Worm (Caenorhabditis elegans): ENCODE data around the gene Y69H2.17.

Y69H2.17 gene

DNA sequence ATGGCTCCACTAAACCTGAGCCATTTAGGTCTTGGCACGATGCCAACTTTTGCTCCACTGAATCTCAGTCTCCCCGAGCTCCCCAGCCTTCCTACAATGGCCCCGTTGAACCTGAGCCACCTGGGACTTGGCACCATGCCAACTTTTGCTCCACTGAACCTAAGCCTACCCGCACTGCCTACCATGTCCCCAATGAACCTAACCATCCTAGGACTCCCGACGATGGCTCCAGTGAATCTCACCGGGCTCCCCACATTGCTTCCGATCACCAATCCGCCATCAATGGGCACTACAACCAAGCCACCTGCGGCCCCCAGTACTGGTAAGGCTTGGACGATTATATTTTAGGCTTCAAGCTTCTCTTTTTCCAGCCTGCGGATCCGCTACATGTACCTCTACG is 12.9 kb upstream of the Y69H2.17 start:
- no peak for TF ChIP-seq skn-1 (tag; optimal IDR thresholded peaks at IDR 0.05)
- TF ChIP-seq lin-15B (tag; optimal IDR thresholded peaks at IDR 0.05) = no peak
- TF ChIP-seq nhr-28 (tag; optimal IDR thresholded peaks at IDR 0.05) = no peak
- TF ChIP-seq nhr-12 (tag; optimal IDR thresholded peaks at IDR 0.05) = no peak
- TF ChIP-seq hmg-11 (tag; optimal IDR thresholded peaks at IDR 0.05) = no peak
- TF ChIP-seq elt-2 (tag; optimal IDR thresholded peaks at IDR 0.05) = no peak
- TF ChIP-seq lin-39 (tag; optimal IDR thresholded peaks at IDR 0.05) = no peak
- no peak for TF ChIP-seq unc-62 (GFP tag; optimal IDR thresholded peaks at IDR 0.05)
- no peak for TF ChIP-seq ztf-4 (tag; optimal IDR thresholded peaks at IDR 0.05)
- no peak for TF ChIP-seq nhr-76 (tag; optimal IDR thresholded peaks at IDR 0.05)
- no peak for TF ChIP-seq nhr-43 (tag; optimal IDR thresholded peaks at IDR 0.05; ENCODE audit: poor library complexity, severe bottlenecking)
- no peak for TF ChIP-seq ceh-9 (tag; optimal IDR thresholded peaks at IDR 0.05)
- no peak for TF ChIP-seq ceh-28 (tag; optimal IDR thresholded peaks at IDR 0.05)
- TF ChIP-seq nhr-23 (tag; optimal IDR thresholded peaks at IDR 0.05) = no peak

ce11 chrV:18674367-18674766 is 10.4 kb upstream of the Y69H2.17 start:
- TF ChIP-seq lin-15B (tag; optimal IDR thresholded peaks at IDR 0.05) (no peak), ceh-16 (tag; optimal IDR thresholded peaks at IDR 0.05) (no peak), aly-2 (tag; optimal IDR thresholded peaks at IDR 0.05) (no peak), nhr-76 (tag; optimal IDR thresholded peaks at IDR 0.05) (no peak), elt-2 (tag; optimal IDR thresholded peaks at IDR 0.05) (no peak), nhr-11 (tag; optimal IDR thresholded peaks at IDR 0.05) (no peak), ceh-28 (tag; optimal IDR thresholded peaks at IDR 0.05) (no peak), fos-1 (tag; optimal IDR thresholded peaks at IDR 0.05) (no peak), lin-39 (tag; optimal IDR thresholded peaks at IDR 0.05) (no peak), ztf-11 (tag; optimal IDR thresholded peaks at IDR 0.05) (no peak), fkh-10 (GFP tag; optimal IDR thresholded peaks at IDR 0.05) (no peak), jun-1 (tag; optimal IDR thresholded peaks at IDR 0.05) (no peak), nhr-25 (tag; optimal IDR thresholded peaks at IDR 0.05) (no peak), mml-1 (tag; optimal IDR thresholded peaks at IDR 0.05) (no peak), nhr-12 (tag; optimal IDR thresholded peaks at IDR 0.05) (no peak), nhr-237 (tag; optimal IDR thresholded peaks at IDR 0.05) (no peak), ama-1 (optimal IDR thresholded peaks at IDR 0.05) (no peak), egl-27 (tag; optimal IDR thresholded peaks at IDR 0.05) (no peak), ZK546.5 (tag; optimal IDR thresholded peaks at IDR 0.05) (no peak), snpc-4 (tag; optimal IDR thresholded peaks at IDR 0.05) (no peak)

- TF ChIP-seq ceh-28 (tag; optimal IDR thresholded peaks at IDR 0.05) = peak; percentile 65
These were observed 9.3 kb upstream of the Y69H2.17 start for ce11 chrV:18675390-18675789.

ce11 chrV:18687361-18687760 is 2.6 kb downstream of the Y69H2.17 start:
- TF ChIP-seq R02D3.7 (tag; optimal IDR thresholded peaks at IDR 0.05) = no peak
- TF ChIP-seq mdl-1 (tag; optimal IDR thresholded peaks at IDR 0.05) = no peak
- TF ChIP-seq pha-4 (tag; optimal IDR thresholded peaks at IDR 0.05) = no peak
- no peak for TF ChIP-seq ZK546.5 (tag; optimal IDR thresholded peaks at IDR 0.05)
- TF ChIP-seq nhr-12 (tag; optimal IDR thresholded peaks at IDR 0.05) = no peak
- TF ChIP-seq nhr-25 (tag; optimal IDR thresholded peaks at IDR 0.05) = no peak

- TF ChIP-seq skn-1 (tag; optimal IDR thresholded peaks at IDR 0.05) (no peak), jun-1 (tag; optimal IDR thresholded peaks at IDR 0.05) (no peak), snpc-4 (tag; optimal IDR thresholded peaks at IDR 0.05) (peak; percentile 41), elt-2 (tag; optimal IDR thresholded peaks at IDR 0.05) (no peak), elt-1 (tag; optimal IDR thresholded peaks at IDR 0.05) (no peak), nhr-43 (tag; optimal IDR thresholded peaks at IDR 0.05; ENCODE audit: poor library complexity, severe bottlenecking) (no peak), hmg-11 (tag; optimal IDR thresholded peaks at IDR 0.05) (peak; percentile 70), lin-39 (tag; optimal IDR thresholded peaks at IDR 0.05) (no peak), nhr-23 (tag; optimal IDR thresholded peaks at IDR 0.05) (no peak), ceh-28 (tag; optimal IDR thresholded peaks at IDR 0.05) (no peak), unc-39 (tag; optimal IDR thresholded peaks at IDR 0.05) (no peak), fkh-2 (tag; optimal IDR thresholded peaks at IDR 0.05) (no peak), egl-5 (tag; optimal IDR thresholded peaks at IDR 0.05) (no peak), aly-2 (tag; optimal IDR thresholded peaks at IDR 0.05) (no peak), nhr-237 (tag; optimal IDR thresholded peaks at IDR 0.05) (no peak), pha-4 (tag; optimal IDR thresholded peaks at IDR 0.05) (peak; percentile 24), ama-1 (optimal IDR thresholded peaks at IDR 0.05) (no peak), mdl-1 (tag; optimal IDR thresholded peaks at IDR 0.05) (no peak), nfya-1 (tag; optimal IDR thresholded peaks at IDR 0.05; ENCODE audit: insufficient read depth) (no peak), ceh-82 (tag; optimal IDR thresholded peaks at IDR 0.05) (no peak), ztf-4 (tag; optimal IDR thresholded peaks at IDR 0.05) (no peak), pqm-1 (tag; optimal IDR thresholded peaks at IDR 0.05) (no peak), unc-62 (GFP tag; optimal IDR thresholded peaks at IDR 0.05) (no peak), ZK546.5 (tag; optimal IDR thresholded peaks at IDR 0.05) (no peak)
These were observed 4.9 kb downstream of the Y69H2.17 start, which contains the start of the genes ubc-19 and Y69H2.7 for ce11 chrV:18689681-18690080. TSS of gene ubc-19 (minus strand) at chrV:18689762. TSS of gene Y69H2.7 (plus strand) at chrV:18689989.
